Worm (Caenorhabditis elegans) whole organism, L4 larva: ENCODE measurements around the gene K01D12.8.

Experiments used
- ZK546.5 ChIP-seq, 2 experiments: sonication (generic microtip); optimal IDR thresholded peaks; 2 replicates each; lab custom pipeline; 2017; ENCODE audit warnings: missing biosample characterization in 2 of 2, missing genetic modification characterization in 2 of 2
- ama-1 ChIP-seq: fragments of 150-350 bp; optimal IDR thresholded peaks from 2 replicates; lab custom pipeline; 2014; ENCODE audit warnings: inconsistent platforms, mixed read lengths
- daf-16 ChIP-seq, 3 experiments: sonication (generic microtip); optimal IDR thresholded peaks; 2 replicates each; lab custom pipeline; 2016 to 2017; ENCODE audit warnings: missing genetic modification characterization in 3 of 3, missing genetic modification reagents in 3 of 3, mild to moderate bottlenecking in 2 of 3, missing compliant biosample characterization in 2 of 3, missing biosample characterization in 1 of 3, moderate library complexity in 1 of 3
- jun-1 ChIP-seq: fragments of 150-350 bp; optimal IDR thresholded peaks from 2 replicates; lab custom pipeline; 2014; ENCODE audit warnings: missing biosample characterization, missing genetic modification reagents, missing genetic modification characterization
- mdl-1 ChIP-seq, 2 experiments: fragments of 150-350 bp in 1 of 2; sonication (generic microtip) in 1 of 2; optimal IDR thresholded peaks; 2 replicates each; lab custom pipeline; 2014 to 2017; ENCODE audit warnings: missing biosample characterization in 2 of 2, missing genetic modification characterization in 2 of 2
- nhr-111 ChIP-seq: fragments of 200-800 bp; sonication (Bioruptor generic); optimal IDR thresholded peaks from 2 replicates; lab custom pipeline; 2018; ENCODE audit warnings: mild to moderate bottlenecking, missing genetic modification characterization, missing compliant biosample characterization
- nhr-237 ChIP-seq: sonication (generic microtip); optimal IDR thresholded peaks from 2 replicates; lab custom pipeline; 2017; ENCODE audit warnings: missing biosample characterization, missing genetic modification characterization
- pqm-1 ChIP-seq: sonication (generic microtip); optimal IDR thresholded peaks from 2 replicates; lab custom pipeline; 2017; ENCODE audit warnings: missing biosample characterization, missing genetic modification characterization
- sdz-12 ChIP-seq: fragments of 200-800 bp; sonication (Bioruptor generic); optimal IDR thresholded peaks from 2 replicates; lab custom pipeline; 2018; ENCODE audit warnings: mild to moderate bottlenecking, missing genetic modification characterization, missing compliant biosample characterization
- ztf-7 ChIP-seq: fragments of 150-350 bp; optimal IDR thresholded peaks from 2 replicates; lab custom pipeline; 2014; ENCODE audit warnings: missing biosample characterization, missing genetic modification characterization

- TF ChIP-seq ztf-7 (tag; lab: Kevin White, UChicago) (no peak), sdz-12 (GFP tag; lab: Kevin White, UChicago) (no peak), mdl-1 (tag; optimal IDR thresholded peaks at IDR 0.05; lab: Kevin White, UChicago) (no peak), pqm-1 (tag; lab: Kevin White, UChicago) (no peak), jun-1 (tag; lab: Kevin White, UChicago) (no peak), nhr-237 (tag; lab: Kevin White, UChicago) (no peak), ZK546.5 (tag; optimal IDR thresholded peaks at IDR 0.05; lab: Kevin White, UChicago) (no peak), nhr-111 (GFP tag; lab: Kevin White, UChicago) (no peak), daf-16 (GFP tag; optimal IDR thresholded peaks at IDR 0.05; lab: Kevin White, UChicago) (no peak), daf-16 (tag; optimal IDR thresholded peaks at IDR 0.05; lab: Kevin White, UChicago) (no peak), ama-1 (lab: Kevin White, UChicago) (no peak)
Measured at ce11 chrV:12449902-12450301, 47.4 kb downstream of the K01D12.8 start, which contains the start of gene C54D10.10.
